Worm (Caenorhabditis elegans): ENCODE data around the gene F47C12.6.

F47C12.6 gene

DNA sequence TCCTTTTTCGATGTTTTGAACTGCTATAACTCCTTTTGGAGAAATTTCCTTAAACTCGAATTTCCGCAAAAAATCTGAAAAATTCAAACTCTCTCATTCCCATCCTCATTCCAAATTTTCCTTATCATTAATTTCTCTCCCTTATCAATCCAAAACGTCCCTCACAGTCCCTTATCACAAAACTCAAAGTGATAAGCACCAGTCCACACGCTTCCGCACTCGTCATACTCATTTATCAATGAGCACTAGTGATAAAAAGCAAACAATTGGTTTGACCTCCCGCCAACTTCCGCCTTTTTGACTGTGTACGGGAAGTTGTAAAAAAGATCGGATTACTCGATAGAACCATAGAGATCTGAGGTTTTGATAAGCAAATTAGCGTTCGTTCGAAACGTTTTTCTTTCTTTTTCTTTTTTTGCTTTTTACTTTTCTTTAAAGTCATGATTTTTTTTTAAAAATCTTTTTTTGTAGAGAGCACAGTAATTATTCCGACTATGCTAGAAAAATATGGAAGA, 4.5 kb downstream of the F47C12.6 start, which contains the start of gene clec-78:
Gene clec-78, plus strand, starts transcription at position 465 of the 515 bp plus-strand sequence.
- TF ChIP-seq nhr-28 (tag; optimal IDR thresholded peaks at IDR 0.05) (peak; percentile 96), jun-1 (tag; optimal IDR thresholded peaks at IDR 0.05) (peak; percentile 79), nhr-41 (GFP tag; IDR thresholded peaks at IDR 0.05) (peak; percentile 78), zip-2 (tag; optimal IDR thresholded peaks at IDR 0.05) (no peak), nhr-6 (tag; optimal IDR thresholded peaks at IDR 0.05) (peak; percentile 39), pqm-1 (tag; optimal IDR thresholded peaks at IDR 0.05) (peak; percentile 99), mxl-3 (GFP tag; optimal IDR thresholded peaks at IDR 0.05) (peak; percentile 43), attf-4 (tag; optimal IDR thresholded peaks at IDR 0.05) (no peak), nhr-77 (tag; optimal IDR thresholded peaks at IDR 0.05) (peak; percentile 85), tra-1 (GFP tag; IDR thresholded peaks at IDR 0.05) (peak; percentile 84), mes-2 (tag; optimal IDR thresholded peaks at IDR 0.05; ENCODE audit: poor library complexity, severe bottlenecking) (peak; percentile 40), lin-1 (GFP tag; IDR thresholded peaks at IDR 0.05) (peak; percentile 88), daf-16 (GFP tag; optimal IDR thresholded peaks at IDR 0.05) (no peak), daf-16 (tag; optimal IDR thresholded peaks at IDR 0.05) (peak; percentile 78), hlh-11 (tag; optimal IDR thresholded peaks at IDR 0.05) (peak; percentile 79), pha-4 (GFP tag; IDR thresholded peaks at IDR 0.05) (no peak), pha-4 (tag; optimal IDR thresholded peaks at IDR 0.05) (no peak), vab-7 (GFP tag; IDR thresholded peaks at IDR 0.05) (no peak), dmd-6 (GFP tag; IDR thresholded peaks at IDR 0.05) (peak; percentile 95), php-3 (GFP tag; IDR thresholded peaks at IDR 0.05) (peak; percentile 83)

DNA sequence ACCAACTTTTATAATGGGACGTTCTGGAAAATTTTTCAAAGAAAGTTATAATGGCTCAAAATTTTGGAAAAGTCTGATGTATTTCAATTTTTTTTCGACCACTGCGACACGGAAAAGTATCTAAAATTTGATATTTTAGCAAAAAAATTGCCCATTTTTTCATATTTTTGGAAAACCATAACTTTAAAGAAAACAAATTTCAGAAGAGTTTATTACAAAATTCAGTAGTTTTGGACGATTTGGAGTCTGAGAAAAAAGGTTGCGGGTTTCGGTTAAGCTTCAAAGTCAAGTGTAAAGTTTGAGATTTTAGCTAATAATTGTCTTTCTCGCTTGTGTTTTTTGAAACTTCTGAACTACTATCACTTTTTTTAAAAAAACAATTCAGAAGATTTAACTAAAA, 5.1 kb downstream of the F47C12.6 start:
- TF ChIP-seq aha-1 (tag) (peak; percentile 92), fkh-10 (GFP tag; optimal IDR thresholded peaks at IDR 0.05) (no peak)

DNA sequence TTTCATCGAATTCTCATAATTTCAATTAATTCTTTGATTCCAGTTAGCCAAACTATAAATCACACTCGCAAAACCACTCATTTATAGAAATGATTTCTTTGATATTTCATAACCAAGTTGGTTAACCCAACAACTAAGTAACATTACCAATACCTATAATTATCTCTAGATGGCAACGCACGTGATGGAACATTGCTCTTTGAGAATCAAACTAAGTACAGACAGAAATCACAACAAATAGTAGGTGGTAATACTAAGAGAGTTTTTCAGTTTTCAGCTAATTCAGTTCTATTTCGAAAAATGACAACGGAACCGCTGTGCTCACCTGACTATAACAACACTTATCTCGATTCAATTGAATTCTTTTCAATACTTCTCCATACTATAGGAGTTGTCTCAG, 11.6 kb downstream of the F47C12.6 start, which contains the start of gene srh-223:
Gene srh-223, plus strand, starts transcription at position 301 of the 400 bp plus-strand sequence.
- no peak for TF ChIP-seq nhr-48 (tag; optimal IDR thresholded peaks at IDR 0.05)
- TF ChIP-seq Y75B8A.6 (GFP tag; IDR thresholded peaks at IDR 0.05), result no peak
- no peak for TF ChIP-seq lin-38 (GFP tag; IDR thresholded peaks at IDR 0.05)
- no peak for TF ChIP-seq egl-43 (GFP tag; IDR thresholded peaks at IDR 0.05)
- no peak for TF ChIP-seq ZK337.2 (GFP tag; IDR thresholded peaks at IDR 0.05)
- peak; percentile 64 for TF ChIP-seq aha-1 (tag)

DNA sequence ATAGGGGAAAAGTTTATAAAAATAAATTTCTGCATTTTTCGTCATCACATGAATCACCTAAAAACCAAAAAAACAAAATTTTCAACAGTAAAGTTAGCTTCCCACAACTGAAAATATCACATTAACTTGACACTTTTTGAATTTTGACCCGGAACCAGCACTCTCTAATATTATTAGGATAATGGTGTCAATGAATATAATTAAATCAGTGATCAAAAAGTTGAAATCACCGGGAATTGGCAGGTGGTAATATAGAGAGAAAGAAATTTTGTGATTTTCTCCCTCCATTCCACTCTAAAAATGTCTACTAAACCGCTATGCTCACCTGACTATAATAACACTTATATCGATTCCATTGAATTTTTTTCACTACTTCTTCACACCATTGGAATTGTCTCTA, 13.7 kb downstream of the F47C12.6 start, which contains the start of gene srh-222:
Gene srh-222, plus strand, starts transcription at position 301 of the 400 bp plus-strand sequence.
- TF ChIP-seq madf-9 (GFP tag; conservative IDR thresholded peaks at IDR 0.05), result no peak
- no peak for TF ChIP-seq daf-16 (GFP tag; optimal IDR thresholded peaks at IDR 0.05)
- TF ChIP-seq daf-16 (tag; optimal IDR thresholded peaks at IDR 0.05), result no peak
- TF ChIP-seq lir-3 (tag; optimal IDR thresholded peaks at IDR 0.05), result no peak
- TF ChIP-seq ZK546.5 (tag; optimal IDR thresholded peaks at IDR 0.05), result no peak
- TF ChIP-seq nhr-25 (tag; optimal IDR thresholded peaks at IDR 0.05; ENCODE audit: borderline replicate concordance, insufficient read depth), result no peak
- TF ChIP-seq F37D6.2 (tag; optimal IDR thresholded peaks at IDR 0.05), result no peak
- no peak for TF ChIP-seq F44E2.7 (GFP tag; IDR thresholded peaks at IDR 0.05)
- no peak for TF ChIP-seq unc-130 (GFP tag; optimal IDR thresholded peaks at IDR 0.05)
- no peak for TF ChIP-seq sdz-12 (GFP tag; optimal IDR thresholded peaks at IDR 0.05)
- TF ChIP-seq nhr-48 (tag; optimal IDR thresholded peaks at IDR 0.05), result no peak
- no peak for TF ChIP-seq dmd-6 (GFP tag; IDR thresholded peaks at IDR 0.05)
